Worm (Caenorhabditis elegans) whole organism, L1 larva: ENCODE data around the gene clec-119.
A peak's percentile ranks its signal among the peaks of the same experiment; 100 is the strongest.

Experiments
- C04F5.9 ChIP-seq: sonication (generic microtip); optimal IDR thresholded peaks from 2 replicates; lab custom pipeline; 2016; ENCODE audit warnings: missing genetic modification characterization, missing compliant biosample characterization
- F16B12.6 ChIP-seq: fragments of 150-350 bp; optimal IDR thresholded peaks from 2 replicates; lab custom pipeline; 2014; ENCODE audit warnings: missing biosample characterization, missing genetic modification characterization
- aha-1 ChIP-seq: fragments of 150-350 bp; optimal IDR thresholded peaks from 2 replicates; lab custom pipeline; 2014; ENCODE audit warnings: missing biosample characterization, missing genetic modification characterization
- alr-1 ChIP-seq: fragments of 200-800 bp; sonication (Bioruptor generic); optimal IDR thresholded peaks from 2 replicates; lab custom pipeline; 2018; ENCODE audit warnings: borderline replicate concordance, mild to moderate bottlenecking, missing genetic modification characterization, missing compliant biosample characterization
- aly-2 ChIP-seq: fragments of 150-350 bp; optimal IDR thresholded peaks from 2 replicates; lab custom pipeline; 2014; ENCODE audit warnings: missing biosample characterization, missing genetic modification characterization
- ama-1 ChIP-seq: fragments of 150-350 bp; optimal IDR thresholded peaks from 2 replicates; lab custom pipeline; 2014
- ceh-88 ChIP-seq: fragments of 200-800 bp; sonication (Bioruptor generic); IDR thresholded peaks from 2 replicates; pipeline ENCODE4 v1.3.6; 2022; ENCODE audit warnings: missing genetic modification characterization, missing compliant biosample characterization
- ceh-90 ChIP-seq: sonication (generic microtip); optimal IDR thresholded peaks from 2 replicates; lab custom pipeline; 2016; ENCODE audit warnings: missing genetic modification characterization, missing compliant biosample characterization
- dsc-1 ChIP-seq: sonication (generic microtip); optimal IDR thresholded peaks from 2 replicates; lab custom pipeline; 2016; ENCODE audit warnings: mild to moderate bottlenecking, missing genetic modification characterization, missing compliant biosample characterization
- efl-3 ChIP-seq: fragments of 200-800 bp; sonication (Bioruptor generic); optimal IDR thresholded peaks from 2 replicates; lab custom pipeline; 2018; ENCODE audit warnings: mild to moderate bottlenecking, missing genetic modification characterization, missing compliant biosample characterization
- egl-13 ChIP-seq: sonication (generic microtip); optimal IDR thresholded peaks from 2 replicates; lab custom pipeline; 2016; ENCODE audit warnings: missing genotype, missing genetic modification reagents, missing genetic modification characterization, missing compliant biosample characterization
- egl-27 ChIP-seq, 2 experiments: fragments of 150-350 bp in 1 of 2; sonication (generic microtip); optimal IDR thresholded peaks; 3 replicates each; lab custom pipeline; 2017 to 2018; ENCODE audit warnings: missing biosample characterization in 2 of 2, missing genetic modification characterization in 2 of 2, missing genetic modification reagents in 2 of 2
- elt-3 ChIP-seq, 6 experiments: fragments of 150-350 bp in 1 of 6; sonication (generic microtip); optimal IDR thresholded peaks; 2 replicates each; lab custom pipeline; 2017 to 2018; ENCODE audit warnings: missing biosample characterization in 6 of 6, missing genetic modification characterization in 6 of 6, inconsistent platforms in 1 of 6
- ets-5 ChIP-seq: fragments of 200-800 bp; sonication (Bioruptor generic); IDR thresholded peaks from 2 replicates; pipeline ENCODE4 v1.3.6; 2022; ENCODE audit warnings: missing genetic modification characterization, missing compliant biosample characterization
- fkh-10 ChIP-seq: sonication (generic microtip); optimal IDR thresholded peaks from 2 replicates; lab custom pipeline; 2017; ENCODE audit warnings: missing biosample characterization, missing genetic modification reagents, missing genetic modification characterization
- fkh-4 ChIP-seq: sonication (generic microtip); optimal IDR thresholded peaks from 2 replicates; lab custom pipeline; 2016; ENCODE audit warnings: missing compliant biosample characterization, missing genetic modification characterization, borderline replicate concordance
- fkh-8 ChIP-seq: sonication (generic microtip); optimal IDR thresholded peaks from 2 replicates; lab custom pipeline; 2016; ENCODE audit warnings: mild to moderate bottlenecking, missing genetic modification characterization, missing compliant biosample characterization
- fos-1 ChIP-seq: fragments of 150-350 bp; optimal IDR thresholded peaks from 2 replicates; lab custom pipeline; 2014; ENCODE audit warnings: missing biosample characterization, missing genetic modification characterization
- grh-1 ChIP-seq: fragments of 200-800 bp; sonication (Bioruptor generic); IDR thresholded peaks from 2 replicates; pipeline ENCODE4 v1.3.6; 2022; ENCODE audit warnings: missing genetic modification reagents, missing genetic modification characterization, missing compliant biosample characterization
- hpl-2 ChIP-seq: fragments of 150-350 bp; optimal IDR thresholded peaks from 2 replicates; lab custom pipeline; 2014; ENCODE audit warnings: missing biosample characterization, missing genetic modification reagents, missing genetic modification characterization
- lin-13 ChIP-seq: fragments of 150-350 bp; optimal IDR thresholded peaks from 2 replicates; lab custom pipeline; 2014; ENCODE audit warnings: missing biosample characterization, missing genetic modification reagents, missing genetic modification characterization
- lin-35 ChIP-seq, 2 experiments: fragments of 150-350 bp; optimal IDR thresholded peaks; 2 replicates each; lab custom pipeline; 2014; ENCODE audit warnings: missing biosample characterization in 2 of 2, missing genetic modification characterization in 2 of 2, missing genetic modification reagents in 2 of 2
- lin-39 ChIP-seq: fragments of 150-350 bp; optimal IDR thresholded peaks from 2 replicates; lab custom pipeline; 2014; ENCODE audit warnings: missing biosample characterization, missing genetic modification reagents, missing genetic modification characterization
- lir-3 ChIP-seq: sonication (generic microtip); optimal IDR thresholded peaks from 2 replicates; lab custom pipeline; 2016; ENCODE audit warnings: mild to moderate bottlenecking, missing genetic modification characterization, moderate library complexity, missing compliant biosample characterization; ENCODE audit not compliant: poor library complexity
- lsy-2 ChIP-seq, 2 experiments: fragments of 150-350 bp; optimal IDR thresholded peaks; 2 replicates each; lab custom pipeline; 2014; ENCODE audit warnings: missing biosample characterization in 2 of 2, missing genetic modification characterization in 2 of 2
- mep-1 ChIP-seq: fragments of 150-350 bp; optimal IDR thresholded peaks from 2 replicates; lab custom pipeline; 2014; ENCODE audit warnings: missing biosample characterization, missing genetic modification characterization
- nhr-11 ChIP-seq: fragments of 150-350 bp; optimal IDR thresholded peaks from 2 replicates; lab custom pipeline; 2014; ENCODE audit warnings: missing biosample characterization, missing genetic modification characterization
- nhr-12 ChIP-seq: sonication (generic microtip); optimal IDR thresholded peaks from 2 replicates; lab custom pipeline; 2017; ENCODE audit warnings: missing biosample characterization, missing genetic modification characterization
- nhr-28 ChIP-seq: fragments of 150-350 bp; optimal IDR thresholded peaks from 2 replicates; lab custom pipeline; 2014; ENCODE audit warnings: missing biosample characterization, missing genetic modification characterization
- nhr-71 ChIP-seq: sonication (generic microtip); optimal IDR thresholded peaks from 2 replicates; lab custom pipeline; 2016; ENCODE audit warnings: mild to moderate bottlenecking, missing genetic modification characterization, moderate library complexity, missing compliant biosample characterization
- nhr-76 ChIP-seq: sonication (generic microtip); optimal IDR thresholded peaks from 2 replicates; lab custom pipeline; 2017; ENCODE audit warnings: missing biosample characterization, missing genetic modification characterization
- nhr-77 ChIP-seq: fragments of 150-350 bp; optimal IDR thresholded peaks from 2 replicates; lab custom pipeline; 2014; ENCODE audit warnings: missing biosample characterization, missing genetic modification characterization
- nhr-84 ChIP-seq: sonication (generic microtip); optimal IDR thresholded peaks from 2 replicates; lab custom pipeline; 2017; ENCODE audit warnings: missing biosample characterization, missing genetic modification characterization
- pqm-1 ChIP-seq: sonication (generic microtip); optimal IDR thresholded peaks from 3 replicates; lab custom pipeline; 2017; ENCODE audit warnings: missing biosample characterization, missing genetic modification characterization
- rnt-1 ChIP-seq: sonication (generic microtip); optimal IDR thresholded peaks from 2 replicates; lab custom pipeline; 2016; ENCODE audit warnings: mild to moderate bottlenecking, missing genetic modification characterization, moderate library complexity, missing compliant biosample characterization
- snpc-4 ChIP-seq: fragments of 150-350 bp; optimal IDR thresholded peaks from 2 replicates; lab custom pipeline; 2014; ENCODE audit warnings: missing biosample characterization, missing genetic modification characterization
- sup-37 ChIP-seq: fragments of 200-800 bp; sonication (Bioruptor generic); optimal IDR thresholded peaks from 2 replicates; lab custom pipeline; 2018; ENCODE audit warnings: mild to moderate bottlenecking, missing genetic modification characterization, missing compliant biosample characterization
- tbx-2 ChIP-seq: sonication (generic microtip); optimal IDR thresholded peaks from 2 replicates; lab custom pipeline; 2016; ENCODE audit warnings: missing genetic modification characterization, missing compliant biosample characterization
- tlp-1 ChIP-seq: fragments of 150-350 bp; optimal IDR thresholded peaks from 2 replicates; lab custom pipeline; 2014; ENCODE audit warnings: missing biosample characterization, missing genetic modification characterization
- unc-130 ChIP-seq: fragments of 150-350 bp; optimal IDR thresholded peaks from 2 replicates; lab custom pipeline; 2017; ENCODE audit warnings: missing biosample characterization, missing genetic modification characterization, inconsistent platforms
- unc-62 ChIP-seq: fragments of 150-350 bp; optimal IDR thresholded peaks from 2 replicates; lab custom pipeline; 2014; ENCODE audit warnings: missing biosample characterization, missing genetic modification reagents, missing genetic modification characterization
- xbp-1 ChIP-seq: sonication (generic microtip); optimal IDR thresholded peaks from 2 replicates; lab custom pipeline; 2016; ENCODE audit warnings: missing genetic modification characterization, missing compliant biosample characterization
- zag-1 ChIP-seq: fragments of 150-350 bp; optimal IDR thresholded peaks from 2 replicates; lab custom pipeline; 2014; ENCODE audit warnings: missing biosample characterization, missing genetic modification characterization
- ztf-11 ChIP-seq, 2 experiments: sonication (generic microtip); optimal IDR thresholded peaks; 2 replicates each; lab custom pipeline; 2016 to 2017; ENCODE audit warnings: missing genetic modification characterization in 2 of 2, missing biosample characterization in 1 of 2, missing compliant biosample characterization in 1 of 2

Gene clec-119

ce11 chrII:1284985-1285384, 29.2 kb downstream of the clec-119 start:
- TF ChIP-seq tbx-2 (tag; lab: Kevin White, UChicago) (no peak), lir-3 (tag; lab: Kevin White, UChicago) (no peak), egl-13 (no peak), egl-27 (tag; optimal IDR thresholded peaks at IDR 0.05; lab: Kevin White, UChicago) (no peak), lin-13 (no peak), fkh-8 (tag; lab: Kevin White, UChicago) (no peak), ztf-11 (tag; optimal IDR thresholded peaks at IDR 0.05; lab: Kevin White, UChicago) (no peak)

DNA sequence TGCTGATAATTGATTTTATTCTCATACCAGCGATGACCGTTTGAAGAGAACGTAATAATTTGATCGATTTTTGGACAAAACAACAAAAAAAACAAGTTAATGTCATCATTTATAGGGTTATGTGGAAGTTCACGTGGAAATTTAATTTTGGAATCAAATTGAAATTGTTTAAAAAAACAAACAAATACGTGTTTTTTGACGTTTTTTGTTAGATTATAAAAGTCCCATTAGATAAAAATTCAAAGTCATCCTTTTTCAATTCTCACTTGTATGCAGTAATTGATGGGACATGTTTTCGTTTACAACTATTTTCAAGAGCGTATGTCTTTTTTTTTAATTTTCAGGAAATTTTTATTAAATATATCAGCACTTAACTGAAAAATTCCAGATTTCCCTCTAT, 29.8 kb downstream of the clec-119 start, which contains the start of the genes Y57G7A.6 and Y57G7A.3:
Gene Y57G7A.6 (minus strand): TSS at position 101 of the 400 bp plus-strand sequence.
Gene Y57G7A.3 (plus strand): TSS at position 269 of the 400 bp plus-strand sequence.
- TF ChIP-seq pqm-1 (tag; lab: Kevin White, UChicago) (no peak), lir-3 (tag; lab: Kevin White, UChicago) (no peak), dsc-1 (tag; lab: Kevin White, UChicago) (no peak)

DNA sequence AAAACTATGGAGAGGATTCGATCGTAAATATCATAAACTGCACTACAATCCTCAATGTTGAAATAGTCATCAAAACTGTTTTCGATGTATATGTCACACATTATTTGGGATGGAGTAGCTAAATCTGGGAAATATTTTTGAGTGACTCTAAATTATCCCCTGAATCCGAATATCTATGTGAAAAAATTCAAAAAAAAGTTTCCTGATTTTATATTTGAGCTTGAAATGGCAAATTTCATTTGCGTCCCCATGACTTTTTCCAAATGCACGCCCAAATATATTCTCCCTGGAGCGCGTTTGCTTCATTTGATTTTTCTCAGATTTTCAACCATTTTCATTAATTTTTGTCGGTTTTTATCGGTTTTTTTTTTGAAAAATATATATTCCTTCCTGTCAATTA, 37.4 kb downstream of the clec-119 start, which contains the start of gene srz-64:
Gene srz-64 (minus strand): TSS at position 101 of the 400 bp plus-strand sequence.
- TF ChIP-seq efl-3 (GFP tag; lab: Kevin White, UChicago) (no peak), ceh-88 (no peak), snpc-4 (tag; lab: Kevin White, UChicago) (no peak)

ce11 chrII:1295776-1296175, 40.0 kb downstream of the clec-119 start, which contains the start of gene Y57G7A.2:
Gene Y57G7A.2, plus strand, starts transcription at chrII:1296076.
- no peak for TF ChIP-seq ets-5 (GFP tag; lab: Robert Waterston, UW)
- TF ChIP-seq C04F5.9 (tag; lab: Kevin White, UChicago), result no peak
- TF ChIP-seq ceh-90, result no peak
- TF ChIP-seq elt-3 (tag; optimal IDR thresholded peaks at IDR 0.05; lab: Kevin White, UChicago), result no peak
- TF ChIP-seq fkh-4 (tag; lab: Kevin White, UChicago), result no peak
- no peak for TF ChIP-seq fkh-10 (GFP tag; lab: Kevin White, UChicago)
- no peak for TF ChIP-seq pqm-1 (tag; lab: Kevin White, UChicago)
- no peak for TF ChIP-seq nhr-12 (tag; lab: Kevin White, UChicago)
- TF ChIP-seq rnt-1 (tag; lab: Kevin White, UChicago), result no peak

DNA sequence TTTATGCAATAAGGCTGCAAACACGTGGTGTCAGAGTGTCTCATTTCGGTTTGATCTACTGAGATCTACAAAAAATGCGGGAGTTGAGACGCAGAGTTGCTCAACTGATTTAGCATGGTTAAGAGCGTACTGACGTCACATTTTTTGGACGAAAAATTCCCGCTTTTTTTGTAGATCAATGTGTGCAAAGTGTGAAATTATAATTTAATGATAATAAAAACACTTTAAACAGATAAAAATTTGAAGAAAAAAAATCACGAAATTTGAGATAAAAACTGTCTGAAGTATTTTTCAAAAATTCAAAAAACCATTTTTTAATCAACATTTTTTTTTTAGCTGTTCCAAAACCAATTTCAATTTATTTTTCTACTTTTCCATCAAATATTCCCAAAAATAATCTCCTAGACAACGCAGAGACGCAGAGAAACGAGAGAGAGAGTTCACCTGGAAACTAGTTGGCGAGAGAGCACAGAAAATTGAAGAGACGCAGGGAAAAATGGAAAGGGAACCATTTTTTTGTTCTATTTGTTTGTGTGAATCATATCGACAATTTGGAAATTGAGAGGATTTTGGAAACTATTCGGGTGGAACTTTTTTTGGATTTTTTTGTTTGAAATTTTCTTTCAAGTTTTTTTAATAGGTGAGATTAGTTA, 41.4 kb downstream of the clec-119 start:
- TF ChIP-seq egl-13 (no peak), tlp-1 (tag; lab: Kevin White, UChicago) (no peak), grh-1 (peak; percentile 71), nhr-77 (no peak), lin-13 (no peak), nhr-12 (tag; lab: Kevin White, UChicago) (no peak), hpl-2 (GFP tag; lab: Kevin White, UChicago) (no peak), F16B12.6 (tag; lab: Kevin White, UChicago) (no peak), lsy-2 (tag; optimal IDR thresholded peaks at IDR 0.05; lab: Kevin White, UChicago) (peak in 1 of 2 experiments; percentile 15), fkh-10 (GFP tag; lab: Kevin White, UChicago) (no peak), unc-130 (tag; lab: Kevin White, UChicago) (no peak), nhr-71 (tag; lab: Kevin White, UChicago) (peak; percentile 1), xbp-1 (tag; lab: Kevin White, UChicago) (no peak), efl-3 (GFP tag; lab: Kevin White, UChicago) (no peak), lin-39 (no peak), nhr-28 (tag; lab: Kevin White, UChicago) (no peak), nhr-11 (no peak), mep-1 (peak; percentile 14), fos-1 (tag; lab: Kevin White, UChicago) (peak; percentile 12), lir-3 (tag; lab: Kevin White, UChicago) (no peak), sup-37 (GFP tag; lab: Kevin White, UChicago) (no peak), zag-1 (no peak), nhr-84 (no peak), lin-35 (GFP tag; optimal IDR thresholded peaks at IDR 0.05; lab: Kevin White, UChicago) (no peak), unc-62 (GFP tag; lab: Kevin White, UChicago) (no peak), aha-1 (tag; lab: Kevin White, UChicago) (no peak), alr-1 (tag; lab: Kevin White, UChicago) (no peak), aly-2 (tag; lab: Kevin White, UChicago) (no peak), nhr-76 (tag; lab: Kevin White, UChicago) (no peak), ama-1 (lab: Kevin White, UChicago) (no peak)
